Worm (Caenorhabditis elegans) whole organism, midembryonic: ENCODE results near the gene srx-19.

Source experiments
- T22C8.4 ChIP-seq: fragments of 200-800 bp; sonication (Bioruptor generic); IDR thresholded peaks from 2 replicates; pipeline ENCODE4 v1.3.6; 2022; ENCODE audit warnings: missing genetic modification characterization, missing compliant biosample characterization
- cog-1 ChIP-seq: sonication (generic microtip); optimal IDR thresholded peaks from 2 replicates; lab custom pipeline; 2016; ENCODE audit warnings: missing genetic modification characterization, missing compliant biosample characterization
- flt-1 ChIP-seq: fragments of 200-800 bp; sonication (Bioruptor generic); IDR thresholded peaks from 2 replicates; pipeline ENCODE4 v1.3.6; 2022; ENCODE audit warnings: missing genetic modification characterization, missing compliant biosample characterization
- klf-2 ChIP-seq: fragments of 200-800 bp; sonication (Bioruptor generic); conservative IDR thresholded peaks from 2 replicates; pipeline ENCODE4 v1.3.6; 2022; ENCODE audit warnings: missing genetic modification reagents, missing genetic modification characterization, missing compliant biosample characterization
- med-1 ChIP-seq: sonication (generic microtip); optimal IDR thresholded peaks from 2 replicates; lab custom pipeline; 2017; ENCODE audit warnings: missing genetic modification characterization, mild to moderate bottlenecking, missing compliant biosample characterization, antibody characterized with exemption, missing genetic modification reagents; ENCODE audit not compliant: insufficient read depth
- ref-1 ChIP-seq: fragments of 200-800 bp; sonication (Bioruptor generic); conservative IDR thresholded peaks from 2 replicates; pipeline ENCODE4 v1.3.6; 2022; ENCODE audit warnings: missing genetic modification reagents, missing genetic modification characterization, missing compliant biosample characterization
- tab-1 ChIP-seq: fragments of 200-800 bp; sonication (Bioruptor generic); IDR thresholded peaks from 2 replicates; pipeline ENCODE4 v1.3.6; 2022; ENCODE audit warnings: missing genetic modification characterization, missing compliant biosample characterization
- ztf-23 ChIP-seq: fragments of 200-800 bp; sonication (Bioruptor generic); IDR thresholded peaks from 2 replicates; pipeline ENCODE4 v1.3.6; 2022; ENCODE audit warnings: missing genetic modification reagents, missing genetic modification characterization, missing compliant biosample characterization
- ztf-29 ChIP-seq: fragments of 200-800 bp; sonication (Bioruptor generic); IDR thresholded peaks from 2 replicates; pipeline ENCODE4 v1.3.6; 2022; ENCODE audit warnings: missing genetic modification reagents, missing genetic modification characterization, missing compliant biosample characterization

The srx-19 gene

ce11 chrIV:6842470-6843008, 30.5 kb upstream of the srx-19 start, which contains the start of gene lip-1:
Gene lip-1, plus strand, starts transcription at chrIV:6842958.
- no peak for TF ChIP-seq med-1
- TF ChIP-seq ztf-29 (GFP tag; lab: Robert Waterston, UW): no peak
- no peak for TF ChIP-seq cog-1 (tag; lab: Kevin White, UChicago)
- no peak for TF ChIP-seq tab-1
- TF ChIP-seq flt-1: no peak
- no peak for TF ChIP-seq ref-1 (GFP tag; lab: Robert Waterston, UW)
- TF ChIP-seq klf-2 (GFP tag; lab: Robert Waterston, UW): no peak
- TF ChIP-seq T22C8.4: no peak
- no peak for TF ChIP-seq ztf-23 (GFP tag; lab: Robert Waterston, UW)

DNA sequence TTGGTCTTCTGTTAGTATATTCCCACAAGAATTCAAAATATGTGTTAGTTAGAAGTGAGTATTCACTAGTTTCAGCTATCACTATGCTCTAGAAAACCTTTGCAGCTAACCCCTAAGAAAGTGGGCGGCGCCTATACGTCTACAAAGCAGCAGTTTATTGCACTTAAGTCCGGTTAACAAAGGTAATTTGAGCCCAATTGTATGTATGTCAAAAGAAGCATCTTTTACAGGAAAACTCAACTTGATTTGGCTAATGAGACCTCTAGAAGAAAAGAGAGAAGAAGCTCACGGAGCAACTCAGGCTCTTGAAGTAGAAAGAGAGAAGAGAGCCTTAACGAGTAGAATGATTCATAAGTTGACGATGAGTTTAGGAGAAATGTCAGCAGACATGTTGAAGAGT, 20.3 kb upstream of the srx-19 start:
- TF ChIP-seq med-1: no peak
- no peak for TF ChIP-seq ztf-29 (GFP tag; lab: Robert Waterston, UW)
- no peak for TF ChIP-seq ztf-23 (GFP tag; lab: Robert Waterston, UW)
- no peak for TF ChIP-seq cog-1 (tag; lab: Kevin White, UChicago)
- no peak for TF ChIP-seq T22C8.4
- no peak for TF ChIP-seq tab-1
- no peak for TF ChIP-seq flt-1
- no peak for TF ChIP-seq klf-2 (GFP tag; lab: Robert Waterston, UW)
- no peak for TF ChIP-seq ref-1 (GFP tag; lab: Robert Waterston, UW)

DNA sequence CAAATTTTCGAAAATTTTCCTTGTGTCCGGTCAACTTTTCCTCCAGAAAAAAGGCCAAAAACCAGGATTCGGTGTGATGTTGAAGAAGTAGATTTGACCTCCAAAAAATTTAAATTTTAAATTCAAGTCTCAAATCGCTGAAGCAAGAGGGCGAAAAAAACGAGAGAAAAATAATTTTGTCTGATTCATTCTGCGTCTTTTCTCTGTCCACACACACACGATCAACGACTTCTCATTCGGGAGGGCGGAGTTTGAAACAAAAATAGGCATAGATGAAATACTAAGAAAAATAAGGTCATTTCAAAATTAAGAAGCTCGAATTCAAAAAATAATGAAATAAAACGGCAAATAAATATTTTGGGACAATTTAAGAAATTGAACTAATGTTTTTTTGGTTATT, 13.8 kb upstream of the srx-19 start, which contains the start of gene R13H7.2:
TSS of gene R13H7.2 (minus strand) at position 101 of the 400 bp plus-strand sequence.
- TF ChIP-seq med-1: no peak
- TF ChIP-seq tab-1: no peak
- TF ChIP-seq ztf-29 (GFP tag; lab: Robert Waterston, UW): no peak
- TF ChIP-seq T22C8.4: no peak
- no peak for TF ChIP-seq cog-1 (tag; lab: Kevin White, UChicago)

DNA sequence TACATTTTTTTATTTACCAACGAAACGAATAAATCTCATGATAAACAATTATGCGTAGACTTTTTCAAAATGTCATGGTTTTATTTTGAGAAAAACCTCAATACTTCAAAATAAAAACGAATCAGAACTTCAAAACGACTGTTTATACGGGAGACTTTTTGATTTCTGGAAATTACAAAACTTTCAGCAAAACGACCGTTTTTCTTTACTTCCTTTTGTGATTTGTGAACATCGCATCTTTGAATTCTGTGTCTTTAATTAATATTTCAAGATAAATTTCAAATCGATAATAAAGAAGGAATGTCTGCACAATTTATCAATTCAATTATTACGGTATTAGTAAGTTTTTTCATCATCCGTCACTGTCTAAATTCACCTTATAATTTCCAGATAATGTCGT, 5.3 kb upstream of the srx-19 start, which contains the start of gene srx-20:
TSS of gene srx-20 (plus strand) at position 301 of the 400 bp plus-strand sequence.
- TF ChIP-seq ztf-29 (GFP tag; lab: Robert Waterston, UW): no peak
- no peak for TF ChIP-seq cog-1 (tag; lab: Kevin White, UChicago)
- no peak for TF ChIP-seq T22C8.4
- no peak for TF ChIP-seq klf-2 (GFP tag; lab: Robert Waterston, UW)
- no peak for TF ChIP-seq ref-1 (GFP tag; lab: Robert Waterston, UW)

DNA sequence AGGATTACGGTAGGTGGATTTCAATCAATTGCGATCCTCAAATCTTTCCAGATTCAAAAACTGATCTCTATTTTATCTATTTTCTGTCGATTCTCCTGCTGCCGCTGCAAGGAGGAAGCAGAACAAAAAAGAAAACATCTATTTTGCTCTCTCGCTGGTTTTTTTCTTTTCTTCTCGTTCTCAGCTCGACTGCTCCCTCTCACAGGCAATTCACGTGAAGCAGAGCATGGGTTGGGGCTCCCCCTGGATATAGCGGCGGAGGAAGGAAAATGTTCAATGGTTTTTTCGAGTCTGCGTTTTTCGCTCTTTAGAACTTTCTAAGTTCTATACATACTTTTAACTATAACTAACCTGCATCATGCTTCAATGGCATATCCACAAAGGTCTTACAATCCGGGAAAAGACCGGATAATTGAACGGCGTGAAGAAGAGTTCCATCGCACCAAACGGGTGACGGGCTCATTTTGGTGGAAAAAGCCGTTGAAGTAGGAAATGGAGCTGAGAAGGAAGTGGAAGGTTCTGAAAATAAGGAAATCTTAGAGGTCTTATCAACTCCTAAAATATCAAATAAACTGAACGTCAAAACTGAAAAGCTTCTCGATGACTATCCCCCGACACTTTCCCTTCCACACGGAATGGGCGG, 6.0 kb downstream of the srx-19 start:
- TF ChIP-seq flt-1 (no peak), ztf-29 (GFP tag; lab: Robert Waterston, UW) (no peak), med-1 (no peak), tab-1 (no peak), ref-1 (GFP tag; lab: Robert Waterston, UW) (no peak), T22C8.4 (no peak), cog-1 (tag; lab: Kevin White, UChicago) (no peak), ztf-23 (GFP tag; lab: Robert Waterston, UW) (no peak), klf-2 (GFP tag; lab: Robert Waterston, UW) (no peak)

DNA sequence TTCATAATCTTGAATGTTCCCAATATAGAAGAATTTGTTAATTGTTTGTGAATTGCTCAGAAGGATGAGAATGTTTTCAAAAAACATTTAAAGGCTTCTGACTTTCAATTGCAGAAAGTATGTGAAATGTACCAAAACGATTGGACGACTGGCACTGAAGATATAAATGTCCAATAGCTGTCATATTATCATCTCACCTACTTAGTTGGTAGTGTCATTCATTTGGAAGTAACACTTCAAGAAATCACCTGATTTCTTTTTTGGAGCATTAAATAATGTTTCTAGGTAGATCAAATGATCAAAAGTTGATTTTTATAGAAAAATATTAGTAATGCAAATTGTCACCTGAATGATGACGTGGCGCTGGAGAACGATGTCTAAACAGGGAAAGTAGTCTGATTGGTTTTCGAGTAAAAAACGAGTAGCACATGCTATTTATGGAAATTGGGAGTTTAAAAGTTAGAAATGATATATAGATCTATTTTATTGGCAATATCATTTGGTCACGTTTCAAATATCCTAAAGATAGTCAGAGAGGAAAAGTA, 6.7 kb downstream of the srx-19 start:
- no peak for TF ChIP-seq flt-1
- no peak for TF ChIP-seq cog-1 (tag; lab: Kevin White, UChicago)

- TF ChIP-seq tab-1: no peak
- no peak for TF ChIP-seq ztf-23 (GFP tag; lab: Robert Waterston, UW)
- no peak for TF ChIP-seq cog-1 (tag; lab: Kevin White, UChicago)
- no peak for TF ChIP-seq flt-1
- no peak for TF ChIP-seq med-1
- no peak for TF ChIP-seq ztf-29 (GFP tag; lab: Robert Waterston, UW)
- TF ChIP-seq T22C8.4: no peak
- TF ChIP-seq ref-1 (GFP tag; lab: Robert Waterston, UW): no peak
- TF ChIP-seq klf-2 (GFP tag; lab: Robert Waterston, UW): no peak
These were observed 7.4 kb downstream of the srx-19 start for ce11 chrIV:6880415-6880814.

DNA sequence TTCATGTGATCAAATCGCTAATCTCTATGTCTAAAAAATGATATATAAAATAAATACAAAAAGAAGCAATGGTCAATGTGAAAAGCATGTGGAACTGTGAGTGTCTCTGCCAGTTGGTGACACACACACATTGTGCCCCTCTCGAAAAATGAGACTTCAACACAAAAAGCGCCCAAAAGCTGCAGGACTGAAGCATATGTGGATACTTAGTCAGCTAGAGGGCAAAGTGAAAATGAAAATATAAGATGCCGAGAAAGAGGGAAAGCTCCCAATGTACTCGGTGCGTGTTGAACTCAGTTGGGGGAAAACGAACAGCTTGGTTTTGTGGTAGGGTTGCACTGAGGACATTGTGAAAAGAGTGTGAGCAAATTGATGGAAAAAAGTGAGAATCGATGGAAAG, 8.1 kb downstream of the srx-19 start:
- no peak for TF ChIP-seq flt-1
- TF ChIP-seq ztf-23 (GFP tag; lab: Robert Waterston, UW): no peak
- no peak for TF ChIP-seq tab-1
- no peak for TF ChIP-seq med-1
- TF ChIP-seq ref-1 (GFP tag; lab: Robert Waterston, UW): no peak
- TF ChIP-seq klf-2 (GFP tag; lab: Robert Waterston, UW): no peak
- no peak for TF ChIP-seq cog-1 (tag; lab: Kevin White, UChicago)
- no peak for TF ChIP-seq ztf-29 (GFP tag; lab: Robert Waterston, UW)
- TF ChIP-seq T22C8.4: no peak

- TF ChIP-seq klf-2 (GFP tag; lab: Robert Waterston, UW) (no peak), med-1 (no peak), cog-1 (tag; lab: Kevin White, UChicago) (no peak), tab-1 (no peak), T22C8.4 (no peak), ref-1 (GFP tag; lab: Robert Waterston, UW) (no peak), ztf-23 (GFP tag; lab: Robert Waterston, UW) (no peak), ztf-29 (GFP tag; lab: Robert Waterston, UW) (no peak), flt-1 (no peak)
These were observed 10.3 kb downstream of the srx-19 start, which contains the start of gene tre-2 for ce11 chrIV:6883342-6883741. Gene tre-2, minus strand, starts transcription at chrIV:6883442.

DNA sequence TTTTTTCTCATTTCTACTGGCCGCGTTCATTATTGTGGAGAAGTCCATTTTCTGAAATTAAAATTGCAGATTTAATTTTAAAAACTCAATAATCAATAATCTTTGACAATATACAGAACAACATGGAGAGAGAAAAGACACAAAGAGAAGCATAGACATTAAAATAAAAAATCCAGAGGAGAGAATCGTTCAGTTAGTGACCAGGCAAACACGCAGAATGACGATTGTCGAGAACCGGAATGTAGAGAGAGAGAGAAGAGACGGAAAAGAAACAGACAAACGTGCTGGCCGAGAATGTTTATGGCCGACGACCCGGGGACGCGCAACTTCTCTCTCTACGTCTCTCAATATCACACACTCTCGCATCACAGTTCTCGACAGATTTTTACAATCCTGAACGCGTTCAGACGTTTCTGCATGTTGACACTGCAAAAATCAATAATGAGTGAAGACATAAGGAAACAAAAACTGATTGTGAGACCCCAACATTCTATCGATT, 14.6 kb downstream of the srx-19 start, which contains the start of the genes T05A12.3 and T05A12.4:
TSS of gene T05A12.3 (minus strand) at position 51 of the 499 bp plus-strand sequence.
TSS of gene T05A12.4 (plus strand) at position 348 of the 499 bp plus-strand sequence.
- TF ChIP-seq ztf-29 (GFP tag; lab: Robert Waterston, UW) (no peak), med-1 (no peak), klf-2 (GFP tag; lab: Robert Waterston, UW) (no peak), cog-1 (tag; lab: Kevin White, UChicago) (no peak), flt-1 (no peak), T22C8.4 (no peak), ref-1 (GFP tag; lab: Robert Waterston, UW) (no peak), ztf-23 (GFP tag; lab: Robert Waterston, UW) (no peak), tab-1 (no peak)
